Worm (Caenorhabditis elegans) whole organism, early embryonic: ENCODE data around the gene nhr-99.

Experiments used
- B0310.2 ChIP-seq: sonication (generic microtip); optimal IDR thresholded peaks from 2 replicates; lab custom pipeline; 2016; ENCODE audit warnings: mild to moderate bottlenecking, missing genetic modification characterization, missing compliant biosample characterization
- F13C5.2 ChIP-seq: sonication (generic microtip); optimal IDR thresholded peaks from 2 replicates; lab custom pipeline; 2017; ENCODE audit warnings: mild to moderate bottlenecking, missing genetic modification characterization, inconsistent platforms, missing compliant biosample characterization
- aly-1 ChIP-seq: sonication (generic microtip); optimal IDR thresholded peaks from 2 replicates; lab custom pipeline; 2016; ENCODE audit warnings: missing genetic modification characterization, missing compliant biosample characterization
- ama-1 ChIP-seq: fragments of 150-350 bp; optimal IDR thresholded peaks from 2 replicates; lab custom pipeline; 2014
- ceh-13 ChIP-seq: fragments of 200-800 bp; sonication (Bioruptor generic); optimal IDR thresholded peaks from 2 replicates; lab custom pipeline; 2018; ENCODE audit warnings: mild to moderate bottlenecking, missing genetic modification characterization, missing compliant biosample characterization
- ceh-36 ChIP-seq: sonication (generic microtip); optimal IDR thresholded peaks from 2 replicates; lab custom pipeline; 2016; ENCODE audit warnings: missing genetic modification characterization, inconsistent platforms, missing compliant biosample characterization
- ets-7 ChIP-seq: sonication (generic microtip); optimal IDR thresholded peaks from 2 replicates; lab custom pipeline; 2016; ENCODE audit warnings: missing genotype, missing genetic modification characterization, missing compliant biosample characterization
- flt-1 ChIP-seq: fragments of 200-800 bp; sonication (Bioruptor generic); IDR thresholded peaks from 2 replicates; pipeline ENCODE4 v1.3.6; 2022; ENCODE audit warnings: missing genetic modification characterization, missing compliant biosample characterization
- hmbx-1 ChIP-seq: sonication (generic microtip); optimal IDR thresholded peaks from 2 replicates; lab custom pipeline; 2016; ENCODE audit warnings: mild to moderate bottlenecking, missing genetic modification characterization, missing compliant biosample characterization
- hmg-4 ChIP-seq: fragments of 200-800 bp; sonication (Bioruptor generic); optimal IDR thresholded peaks from 2 replicates; lab custom pipeline; 2018; ENCODE audit warnings: mild to moderate bottlenecking, missing genetic modification characterization, missing compliant biosample characterization
- hnd-1 ChIP-seq: sonication (generic microtip); optimal IDR thresholded peaks from 2 replicates; lab custom pipeline; 2016; ENCODE audit warnings: missing genetic modification characterization, missing compliant biosample characterization
- pes-1 ChIP-seq: fragments of 200-800 bp; sonication (Bioruptor generic); IDR thresholded peaks from 2 replicates; pipeline ENCODE4 v1.3.6; 2022; ENCODE audit warnings: missing genetic modification reagents, missing genetic modification characterization, missing compliant biosample characterization
- scrt-1 ChIP-seq: fragments of 200-800 bp; sonication (Bioruptor generic); IDR thresholded peaks from 2 replicates; pipeline ENCODE4 v1.3.6; 2022; ENCODE audit warnings: missing genetic modification characterization, missing compliant biosample characterization
- sea-1 ChIP-seq: fragments of 200-800 bp; sonication (Bioruptor generic); conservative IDR thresholded peaks from 2 replicates; pipeline ENCODE4 v1.3.6; 2022; ENCODE audit warnings: missing genetic modification characterization, missing compliant biosample characterization
- tbx-11 ChIP-seq: fragments of 200-800 bp; sonication (Bioruptor generic); IDR thresholded peaks from 2 replicates; pipeline ENCODE4 v1.3.6; 2022; ENCODE audit warnings: missing genetic modification characterization, missing compliant biosample characterization
- tbx-37 ChIP-seq: fragments of 200-800 bp; sonication (Bioruptor generic); conservative IDR thresholded peaks from 2 replicates; pipeline ENCODE4 v1.3.6; 2022; ENCODE audit warnings: missing genetic modification reagents, missing genetic modification characterization, missing compliant biosample characterization
- tra-4 ChIP-seq: sonication (generic microtip); optimal IDR thresholded peaks from 2 replicates; lab custom pipeline; 2017; ENCODE audit warnings: missing genetic modification characterization, missing compliant biosample characterization

Gene nhr-99

DNA sequence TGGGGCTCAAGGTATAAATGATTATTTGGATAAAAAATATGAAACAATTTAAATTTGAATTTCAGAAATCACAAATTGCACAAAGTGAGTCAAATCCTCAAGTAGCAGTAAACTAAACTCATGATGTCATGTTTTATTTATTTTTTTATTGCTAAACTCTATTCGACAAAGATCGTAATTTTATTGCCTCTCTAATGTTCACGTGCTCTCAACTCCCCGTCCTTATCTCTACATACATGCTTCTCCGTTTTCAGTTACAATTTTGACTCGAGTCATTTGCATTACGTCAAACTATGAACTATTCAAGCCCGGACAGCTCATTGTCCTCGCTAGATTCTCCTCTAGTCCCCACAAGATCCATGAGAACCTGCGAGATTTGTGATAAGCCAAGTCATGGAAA lies at the start of gene nhr-99:
Gene nhr-99, plus strand, starts transcription at position 263 of the 400 bp plus-strand sequence.
- TF ChIP-seq hnd-1 (tag; lab: Kevin White, UChicago) (no peak), ets-7 (tag; lab: Kevin White, UChicago) (no peak), tbx-37 (GFP tag; lab: Robert Waterston, UW) (no peak), F13C5.2 (tag; lab: Kevin White, UChicago) (no peak), pes-1 (GFP tag; lab: Robert Waterston, UW) (no peak), ama-1 (lab: Kevin White, UChicago) (no peak), sea-1 (GFP tag; lab: Robert Waterston, UW) (no peak), flt-1 (GFP tag; lab: Robert Waterston, UW) (no peak), tra-4 (no peak), scrt-1 (GFP tag; lab: Robert Waterston, UW) (no peak), tbx-11 (GFP tag; lab: Robert Waterston, UW) (no peak), ceh-13 (no peak), aly-1 (no peak), hmbx-1 (tag; lab: Kevin White, UChicago) (no peak), ceh-36 (tag; lab: Kevin White, UChicago) (no peak), hmg-4 (GFP tag; lab: Kevin White, UChicago) (no peak), B0310.2 (tag; lab: Kevin White, UChicago) (no peak)

DNA sequence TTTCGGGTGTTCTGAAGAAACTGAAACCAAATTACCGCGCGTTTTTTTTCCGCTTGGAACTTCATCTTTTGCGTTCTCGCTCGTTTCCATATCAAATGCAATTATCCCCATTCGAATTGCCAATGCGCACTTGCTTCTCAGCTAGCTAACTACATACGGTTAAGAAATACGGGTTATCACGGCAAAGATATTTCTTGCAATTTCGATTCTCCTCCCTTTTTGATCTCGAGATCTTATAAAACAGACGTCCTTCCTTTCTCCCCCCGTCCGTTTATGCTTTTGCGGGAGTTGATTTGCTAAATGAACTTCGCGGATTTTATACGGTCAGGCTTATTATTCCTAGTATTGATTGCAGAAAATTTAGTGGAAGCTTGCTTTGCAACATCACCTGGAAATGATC lies 45.7 kb upstream of the nhr-99 start, which contains the start of gene B0554.4:
Gene B0554.4, plus strand, starts transcription at position 301 of the 400 bp plus-strand sequence.
- TF ChIP-seq hnd-1 (tag; lab: Kevin White, UChicago), result no peak
- TF ChIP-seq aly-1, result no peak
- TF ChIP-seq tra-4, result no peak
- TF ChIP-seq tbx-37 (GFP tag; lab: Robert Waterston, UW), result no peak
- no peak for TF ChIP-seq ceh-36 (tag; lab: Kevin White, UChicago)
- TF ChIP-seq ets-7 (tag; lab: Kevin White, UChicago), result no peak
- no peak for TF ChIP-seq flt-1 (GFP tag; lab: Robert Waterston, UW)
- TF ChIP-seq ceh-13, result no peak
- no peak for TF ChIP-seq ama-1 (lab: Kevin White, UChicago)
- no peak for TF ChIP-seq sea-1 (GFP tag; lab: Robert Waterston, UW)
- no peak for TF ChIP-seq B0310.2 (tag; lab: Kevin White, UChicago)
- no peak for TF ChIP-seq pes-1 (GFP tag; lab: Robert Waterston, UW)
- no peak for TF ChIP-seq tbx-11 (GFP tag; lab: Robert Waterston, UW)
- no peak for TF ChIP-seq F13C5.2 (tag; lab: Kevin White, UChicago)
- TF ChIP-seq hmbx-1 (tag; lab: Kevin White, UChicago), result no peak
- TF ChIP-seq scrt-1 (GFP tag; lab: Robert Waterston, UW), result no peak

DNA sequence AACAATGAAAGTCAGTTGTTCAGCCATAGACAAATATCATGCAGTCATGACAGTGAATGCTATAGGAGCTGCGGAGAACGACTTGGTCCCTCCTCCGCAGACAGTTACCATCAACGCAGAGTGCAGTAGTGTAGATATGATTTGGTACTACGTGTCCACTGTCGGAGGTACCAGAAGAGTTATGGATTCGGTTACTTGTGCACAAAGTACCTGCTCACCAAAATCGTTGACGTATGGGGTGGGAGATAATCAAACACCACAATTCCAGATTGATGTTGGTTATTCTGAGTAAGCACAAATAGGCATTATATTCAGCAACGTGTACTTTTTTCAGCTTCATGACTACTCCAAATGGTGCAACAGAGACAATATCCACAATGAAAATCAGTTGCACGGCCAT lies 41.6 kb upstream of the nhr-99 start:
- TF ChIP-seq tbx-11 (GFP tag; lab: Robert Waterston, UW) (no peak), ceh-36 (tag; lab: Kevin White, UChicago) (no peak), F13C5.2 (tag; lab: Kevin White, UChicago) (no peak), flt-1 (GFP tag; lab: Robert Waterston, UW) (no peak), tbx-37 (GFP tag; lab: Robert Waterston, UW) (no peak), ceh-13 (no peak), aly-1 (no peak), tra-4 (no peak), hmg-4 (GFP tag; lab: Kevin White, UChicago) (no peak), hmbx-1 (tag; lab: Kevin White, UChicago) (no peak)

DNA sequence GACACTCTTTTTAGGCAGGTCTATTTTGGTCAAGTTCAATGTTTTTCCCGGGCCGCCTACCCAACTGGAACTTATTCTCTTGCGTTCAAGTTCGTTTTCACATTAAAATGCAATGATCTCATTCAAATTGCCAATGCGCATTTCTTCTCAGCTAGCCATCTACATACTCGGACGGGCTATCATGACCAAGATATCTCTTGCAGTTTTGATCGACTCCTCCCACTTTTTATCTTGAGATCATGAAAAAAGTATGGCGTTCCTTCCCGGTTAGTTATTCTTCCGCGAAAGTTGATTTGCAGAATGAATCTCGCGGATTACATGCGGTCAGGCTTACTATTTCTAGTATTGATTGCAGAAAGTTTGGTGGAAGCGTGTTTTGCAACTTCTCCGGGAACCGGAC lies 40.7 kb upstream of the nhr-99 start, which contains the start of gene B0554.2:
Gene B0554.2, plus strand, starts transcription at position 301 of the 400 bp plus-strand sequence.
- no peak for TF ChIP-seq aly-1
- TF ChIP-seq ceh-36 (tag; lab: Kevin White, UChicago), result no peak
- TF ChIP-seq F13C5.2 (tag; lab: Kevin White, UChicago), result no peak
- TF ChIP-seq sea-1 (GFP tag; lab: Robert Waterston, UW), result no peak
- TF ChIP-seq hmbx-1 (tag; lab: Kevin White, UChicago), result no peak
- no peak for TF ChIP-seq ets-7 (tag; lab: Kevin White, UChicago)
- no peak for TF ChIP-seq ama-1 (lab: Kevin White, UChicago)
- TF ChIP-seq ceh-13, result no peak
- TF ChIP-seq hnd-1 (tag; lab: Kevin White, UChicago), result no peak
- no peak for TF ChIP-seq tra-4

DNA sequence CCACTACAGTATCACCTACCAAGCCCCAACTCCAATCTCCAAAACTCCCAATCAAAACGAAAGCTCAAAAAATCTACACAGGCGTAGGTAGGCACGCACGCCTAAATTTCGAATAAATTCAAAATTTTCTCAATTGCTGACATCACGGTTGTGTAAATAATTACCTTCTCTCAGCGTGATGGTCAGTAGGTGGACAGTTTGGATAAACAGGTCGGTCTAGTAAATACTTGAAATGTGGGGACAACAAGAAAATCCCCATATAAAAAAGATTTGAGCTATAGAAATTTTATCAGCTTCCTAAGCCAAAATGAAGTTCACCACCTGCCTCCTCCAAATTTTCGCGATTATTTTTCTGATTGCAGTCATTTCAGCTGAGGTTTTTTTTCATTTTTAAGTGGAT lies 36.5 kb upstream of the nhr-99 start, which contains the start of gene B0554.1:
Gene B0554.1, plus strand, starts transcription at position 301 of the 400 bp plus-strand sequence.
- no peak for TF ChIP-seq ceh-36 (tag; lab: Kevin White, UChicago)
- TF ChIP-seq flt-1 (GFP tag; lab: Robert Waterston, UW), result no peak
- no peak for TF ChIP-seq F13C5.2 (tag; lab: Kevin White, UChicago)
- no peak for TF ChIP-seq hmg-4 (GFP tag; lab: Kevin White, UChicago)
- TF ChIP-seq aly-1, result no peak
- TF ChIP-seq hmbx-1 (tag; lab: Kevin White, UChicago), result no peak
- TF ChIP-seq tra-4, result no peak
- TF ChIP-seq tbx-37 (GFP tag; lab: Robert Waterston, UW), result no peak

DNA sequence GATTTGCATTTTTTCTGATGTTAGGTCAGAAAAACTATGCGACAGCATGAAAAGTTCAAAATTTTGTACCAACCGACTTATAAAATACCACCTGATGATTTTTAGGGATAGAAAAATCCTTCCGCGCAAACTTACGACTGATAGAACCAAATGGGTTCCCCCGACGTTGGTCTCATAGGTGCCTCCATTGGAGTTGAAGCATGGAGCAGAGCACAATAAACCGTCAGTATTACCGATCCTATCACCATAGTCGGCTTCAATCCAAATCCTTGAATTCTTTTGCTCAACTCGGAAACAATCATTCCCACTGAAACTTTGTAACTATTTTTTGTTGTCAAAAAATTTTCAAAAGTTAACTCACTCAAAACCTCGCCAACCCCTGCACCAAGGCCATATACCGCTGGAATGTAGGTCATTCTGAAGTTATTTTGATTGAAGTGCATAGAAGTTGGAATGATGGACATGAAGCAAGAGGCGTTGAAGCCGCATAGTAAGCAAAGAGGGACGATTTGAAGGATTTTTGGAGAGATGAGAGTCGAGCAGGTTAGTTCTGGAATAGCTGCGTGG lies 35.3 kb upstream of the nhr-99 start:
- no peak for TF ChIP-seq ets-7 (tag; lab: Kevin White, UChicago)
- TF ChIP-seq hmbx-1 (tag; lab: Kevin White, UChicago), result no peak
- TF ChIP-seq tbx-37 (GFP tag; lab: Robert Waterston, UW), result no peak
- TF ChIP-seq aly-1, result no peak
- no peak for TF ChIP-seq tra-4
- TF ChIP-seq hnd-1 (tag; lab: Kevin White, UChicago), result no peak
- no peak for TF ChIP-seq hmg-4 (GFP tag; lab: Kevin White, UChicago)
- no peak for TF ChIP-seq ceh-36 (tag; lab: Kevin White, UChicago)
- TF ChIP-seq ceh-13, result no peak
- TF ChIP-seq scrt-1 (GFP tag; lab: Robert Waterston, UW), result no peak
- TF ChIP-seq flt-1 (GFP tag; lab: Robert Waterston, UW), result no peak
- no peak for TF ChIP-seq pes-1 (GFP tag; lab: Robert Waterston, UW)
- no peak for TF ChIP-seq tbx-11 (GFP tag; lab: Robert Waterston, UW)
- TF ChIP-seq F13C5.2 (tag; lab: Kevin White, UChicago), result no peak
- no peak for TF ChIP-seq B0310.2 (tag; lab: Kevin White, UChicago)

DNA sequence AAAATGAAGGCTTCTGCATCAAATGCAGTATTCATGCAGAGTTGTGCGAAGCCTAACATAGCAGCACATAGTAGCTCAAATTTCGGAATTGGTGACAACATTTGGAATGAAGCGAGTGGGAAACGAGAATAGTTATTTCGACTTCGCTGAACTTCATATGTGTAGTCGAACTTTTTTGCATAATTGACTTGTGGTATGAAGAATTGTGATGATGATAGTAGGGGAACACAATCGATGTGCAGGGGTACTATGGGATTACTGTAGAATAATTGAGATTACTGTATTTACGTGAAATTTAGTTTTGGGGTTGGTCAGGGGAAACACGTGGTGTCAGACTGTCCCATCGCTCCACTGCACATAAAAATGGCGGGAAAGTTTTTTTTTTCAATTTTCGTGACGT lies 33.7 kb upstream of the nhr-99 start, which contains the start of gene B0554.7:
Gene B0554.7, minus strand, starts transcription at position 101 of the 400 bp plus-strand sequence.
- TF ChIP-seq tbx-11 (GFP tag; lab: Robert Waterston, UW) (no peak), tra-4 (no peak), tbx-37 (GFP tag; lab: Robert Waterston, UW) (no peak), scrt-1 (GFP tag; lab: Robert Waterston, UW) (no peak), ets-7 (tag; lab: Kevin White, UChicago) (no peak), hmbx-1 (tag; lab: Kevin White, UChicago) (no peak), sea-1 (GFP tag; lab: Robert Waterston, UW) (no peak), ama-1 (lab: Kevin White, UChicago) (no peak), B0310.2 (tag; lab: Kevin White, UChicago) (no peak)
